Worm (Caenorhabditis elegans): ENCODE measurements around the gene C55C3.8.

C55C3.8 gene

ce11 chrIV:5703443-5703842, 12.6 kb downstream of the C55C3.8 start, which contains the start of the genes C55C3.73 and perm-5:
TSS of gene C55C3.73 (minus strand) at chrIV:5703451.
TSS of gene perm-5 (minus strand) at chrIV:5703468.
- TF ChIP-seq B0310.2 (tag; optimal IDR thresholded peaks at IDR 0.05): no peak
- TF ChIP-seq ceh-13 (GFP tag; optimal IDR thresholded peaks at IDR 0.05): no peak
- TF ChIP-seq ets-7 (tag; optimal IDR thresholded peaks at IDR 0.05): no peak
- TF ChIP-seq hnd-1 (tag; optimal IDR thresholded peaks at IDR 0.05): no peak
- no peak for TF ChIP-seq ama-1 (optimal IDR thresholded peaks at IDR 0.05)
- no peak for TF ChIP-seq scrt-1 (GFP tag; IDR thresholded peaks at IDR 0.05)
- no peak for TF ChIP-seq aly-1 (tag; optimal IDR thresholded peaks at IDR 0.05)
- no peak for TF ChIP-seq F13C5.2 (tag; optimal IDR thresholded peaks at IDR 0.05)
- no peak for TF ChIP-seq tbx-37 (GFP tag; conservative IDR thresholded peaks at IDR 0.05)
- no peak for TF ChIP-seq hmg-4 (GFP tag; optimal IDR thresholded peaks at IDR 0.05)
- TF ChIP-seq ceh-36 (tag; optimal IDR thresholded peaks at IDR 0.05): no peak
- no peak for TF ChIP-seq hmbx-1 (tag; optimal IDR thresholded peaks at IDR 0.05)
- TF ChIP-seq flt-1 (GFP tag; IDR thresholded peaks at IDR 0.05): no peak
- no peak for TF ChIP-seq tra-4 (tag; optimal IDR thresholded peaks at IDR 0.05)
- TF ChIP-seq pes-1 (GFP tag; IDR thresholded peaks at IDR 0.05): no peak

ce11 chrIV:5703917-5704316, 13.1 kb downstream of the C55C3.8 start:
- TF ChIP-seq flt-1 (GFP tag; IDR thresholded peaks at IDR 0.05) (no peak), scrt-1 (GFP tag; IDR thresholded peaks at IDR 0.05) (no peak), tbx-37 (GFP tag; conservative IDR thresholded peaks at IDR 0.05) (no peak), F13C5.2 (tag; optimal IDR thresholded peaks at IDR 0.05) (no peak), tra-4 (tag; optimal IDR thresholded peaks at IDR 0.05) (no peak), hnd-1 (tag; optimal IDR thresholded peaks at IDR 0.05) (no peak), ets-7 (tag; optimal IDR thresholded peaks at IDR 0.05) (no peak), tbx-11 (GFP tag; IDR thresholded peaks at IDR 0.05) (no peak), sea-1 (GFP tag; conservative IDR thresholded peaks at IDR 0.05) (no peak), pes-1 (GFP tag; IDR thresholded peaks at IDR 0.05) (no peak), ceh-13 (GFP tag; optimal IDR thresholded peaks at IDR 0.05) (no peak), ama-1 (optimal IDR thresholded peaks at IDR 0.05) (no peak), ceh-36 (tag; optimal IDR thresholded peaks at IDR 0.05) (no peak), hmg-4 (GFP tag; optimal IDR thresholded peaks at IDR 0.05) (no peak), B0310.2 (tag; optimal IDR thresholded peaks at IDR 0.05) (no peak), aly-1 (tag; optimal IDR thresholded peaks at IDR 0.05) (no peak), hmbx-1 (tag; optimal IDR thresholded peaks at IDR 0.05) (no peak)

ce11 chrIV:5706603-5707002, 15.8 kb downstream of the C55C3.8 start:
- TF ChIP-seq ama-1 (optimal IDR thresholded peaks at IDR 0.05) (no peak), pes-1 (GFP tag; IDR thresholded peaks at IDR 0.05) (no peak), hmg-4 (GFP tag; optimal IDR thresholded peaks at IDR 0.05) (no peak), ceh-13 (GFP tag; optimal IDR thresholded peaks at IDR 0.05) (no peak), tra-4 (tag; optimal IDR thresholded peaks at IDR 0.05) (no peak), aly-1 (tag; optimal IDR thresholded peaks at IDR 0.05) (no peak), ceh-36 (tag; optimal IDR thresholded peaks at IDR 0.05) (no peak), hmbx-1 (tag; optimal IDR thresholded peaks at IDR 0.05) (no peak), scrt-1 (GFP tag; IDR thresholded peaks at IDR 0.05) (no peak), F13C5.2 (tag; optimal IDR thresholded peaks at IDR 0.05) (no peak), hnd-1 (tag; optimal IDR thresholded peaks at IDR 0.05) (no peak), tbx-11 (GFP tag; IDR thresholded peaks at IDR 0.05) (no peak), ets-7 (tag; optimal IDR thresholded peaks at IDR 0.05) (no peak), tbx-37 (GFP tag; conservative IDR thresholded peaks at IDR 0.05) (no peak), sea-1 (GFP tag; conservative IDR thresholded peaks at IDR 0.05) (no peak), flt-1 (GFP tag; IDR thresholded peaks at IDR 0.05) (no peak), B0310.2 (tag; optimal IDR thresholded peaks at IDR 0.05) (no peak)

- no peak for TF ChIP-seq ceh-13 (GFP tag; optimal IDR thresholded peaks at IDR 0.05)
- TF ChIP-seq scrt-1 (GFP tag; IDR thresholded peaks at IDR 0.05): no peak
- TF ChIP-seq ets-7 (tag; optimal IDR thresholded peaks at IDR 0.05): no peak
- no peak for TF ChIP-seq hmbx-1 (tag; optimal IDR thresholded peaks at IDR 0.05)
- no peak for TF ChIP-seq tbx-11 (GFP tag; IDR thresholded peaks at IDR 0.05)
- TF ChIP-seq hmg-4 (GFP tag; optimal IDR thresholded peaks at IDR 0.05): no peak
- no peak for TF ChIP-seq tra-4 (tag; optimal IDR thresholded peaks at IDR 0.05)
- TF ChIP-seq pes-1 (GFP tag; IDR thresholded peaks at IDR 0.05): no peak
- no peak for TF ChIP-seq tbx-37 (GFP tag; conservative IDR thresholded peaks at IDR 0.05)
- TF ChIP-seq flt-1 (GFP tag; IDR thresholded peaks at IDR 0.05): no peak
- TF ChIP-seq B0310.2 (tag; optimal IDR thresholded peaks at IDR 0.05): no peak
- no peak for TF ChIP-seq hnd-1 (tag; optimal IDR thresholded peaks at IDR 0.05)
- no peak for TF ChIP-seq aly-1 (tag; optimal IDR thresholded peaks at IDR 0.05)
- TF ChIP-seq ama-1 (optimal IDR thresholded peaks at IDR 0.05): no peak
- no peak for TF ChIP-seq ceh-36 (tag; optimal IDR thresholded peaks at IDR 0.05)
- TF ChIP-seq sea-1 (GFP tag; conservative IDR thresholded peaks at IDR 0.05): no peak
Observed at ce11 chrIV:5708796-5709195, 18.0 kb downstream of the C55C3.8 start, which contains the start of gene C55C3.1. TSS of gene C55C3.1 (plus strand) at chrIV:5709096.

- TF ChIP-seq ceh-36 (tag; optimal IDR thresholded peaks at IDR 0.05) (no peak), sea-1 (GFP tag; conservative IDR thresholded peaks at IDR 0.05) (no peak), tra-4 (tag; optimal IDR thresholded peaks at IDR 0.05) (no peak), tbx-37 (GFP tag; conservative IDR thresholded peaks at IDR 0.05) (no peak), hmbx-1 (tag; optimal IDR thresholded peaks at IDR 0.05) (no peak), tbx-11 (GFP tag; IDR thresholded peaks at IDR 0.05) (no peak), hnd-1 (tag; optimal IDR thresholded peaks at IDR 0.05) (no peak), aly-1 (tag; optimal IDR thresholded peaks at IDR 0.05) (no peak), ceh-13 (GFP tag; optimal IDR thresholded peaks at IDR 0.05) (no peak)
Observed at ce11 chrIV:5715341-5716112, 24.7 kb downstream of the C55C3.8 start.

- TF ChIP-seq ets-7 (tag; optimal IDR thresholded peaks at IDR 0.05): no peak
- no peak for TF ChIP-seq F13C5.2 (tag; optimal IDR thresholded peaks at IDR 0.05)
- TF ChIP-seq B0310.2 (tag; optimal IDR thresholded peaks at IDR 0.05): no peak
- no peak for TF ChIP-seq ceh-13 (GFP tag; optimal IDR thresholded peaks at IDR 0.05)
- TF ChIP-seq flt-1 (GFP tag; IDR thresholded peaks at IDR 0.05): no peak
- TF ChIP-seq tra-4 (tag; optimal IDR thresholded peaks at IDR 0.05): no peak
- TF ChIP-seq tbx-37 (GFP tag; conservative IDR thresholded peaks at IDR 0.05): no peak
- no peak for TF ChIP-seq aly-1 (tag; optimal IDR thresholded peaks at IDR 0.05)
- no peak for TF ChIP-seq hmbx-1 (tag; optimal IDR thresholded peaks at IDR 0.05)
- TF ChIP-seq pes-1 (GFP tag; IDR thresholded peaks at IDR 0.05): no peak
- no peak for TF ChIP-seq ama-1 (optimal IDR thresholded peaks at IDR 0.05)
- TF ChIP-seq hnd-1 (tag; optimal IDR thresholded peaks at IDR 0.05): no peak
- no peak for TF ChIP-seq scrt-1 (GFP tag; IDR thresholded peaks at IDR 0.05)
- TF ChIP-seq tbx-11 (GFP tag; IDR thresholded peaks at IDR 0.05): no peak
Observed at ce11 chrIV:5723659-5724058, 32.8 kb downstream of the C55C3.8 start.
